Worm (Caenorhabditis elegans): Measurements from ENCODE around the gene Y41C4A.7.

DNA sequence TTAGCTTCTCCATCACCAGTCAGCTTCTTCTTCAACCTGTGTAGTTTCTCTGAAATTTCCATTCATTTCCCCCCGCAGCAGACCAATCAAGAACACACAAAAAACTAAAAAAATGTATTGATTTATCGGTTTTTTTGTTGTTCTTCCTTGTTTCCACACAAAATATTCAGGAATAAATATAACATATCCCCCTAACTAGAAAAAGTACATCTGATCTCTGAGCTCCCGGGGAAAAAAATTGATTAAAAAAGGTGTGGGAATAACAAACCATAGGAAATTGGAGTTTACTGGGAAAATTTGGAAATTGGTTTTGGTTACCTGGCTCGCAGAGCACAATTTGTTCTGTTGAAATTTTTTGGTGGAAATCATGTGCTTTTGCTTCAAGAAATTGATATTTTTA, 3.7 kb upstream of the Y41C4A.7 start, which contains the start of gene Y41C4A.22:
- TF ChIP-seq nhr-11 (tag; optimal IDR thresholded peaks at IDR 0.05) (no peak), snpc-4 (tag; optimal IDR thresholded peaks at IDR 0.05) (no peak), ztf-4 (tag; optimal IDR thresholded peaks at IDR 0.05) (no peak), lin-11 (tag; optimal IDR thresholded peaks at IDR 0.05) (no peak), nhr-6 (tag; optimal IDR thresholded peaks at IDR 0.05) (no peak), nhr-10 (tag; optimal IDR thresholded peaks at IDR 0.05) (no peak)
